Fruit fly (Drosophila melanogaster) whole organism, embryonic: ENCODE results near the gene nonA.

Experiments
- Atf-2 ChIP-seq: fragments of 200-800 bp; sonication (Bioruptor generic); optimal IDR thresholded peaks from 2 replicates; lab custom pipeline; 2016; ENCODE audit warnings: missing biosample characterization, missing genetic modification characterization
- Atf3 ChIP-seq: fragments of 200-800 bp; sonication (Bioruptor generic); optimal IDR thresholded peaks from 3 replicates; lab custom pipeline; 2016; ENCODE audit warnings: missing biosample characterization, missing genetic modification characterization
- BEAF-32 ChIP-seq: fragments of 200-800 bp; sonication (Bioruptor generic); optimal IDR thresholded peaks from 3 replicates; lab custom pipeline; 2017; ENCODE audit warnings: missing biosample characterization, missing genetic modification characterization, mild to moderate bottlenecking, moderate library complexity, missing genetic modification reagents
- CG10321 ChIP-seq: fragments of 200-800 bp; sonication (Bioruptor generic); IDR thresholded peaks from 2 replicates; pipeline ENCODE4 v1.3.6; 2022; ENCODE audit warnings: missing biosample characterization, missing genetic modification characterization
- CG10431 ChIP-seq: fragments of 200-800 bp; sonication (Bioruptor generic); optimal IDR thresholded peaks from 3 replicates; lab custom pipeline; 2018; ENCODE audit warnings: missing biosample characterization, mild to moderate bottlenecking, missing genetic modification characterization
- CG10543 ChIP-seq: fragments of 200-800 bp; sonication (Bioruptor generic); optimal IDR thresholded peaks from 3 replicates; lab custom pipeline; 2017; ENCODE audit warnings: missing biosample characterization, mild to moderate bottlenecking, missing genetic modification characterization, moderate library complexity
- CG11504 ChIP-seq: fragments of 200-800 bp; sonication (Bioruptor generic); optimal IDR thresholded peaks from 3 replicates; lab custom pipeline; 2019; ENCODE audit warnings: missing biosample characterization, mild to moderate bottlenecking, missing genetic modification characterization, moderate library complexity
- CG1233 ChIP-seq: fragments of 200-800 bp; sonication (Bioruptor generic); optimal IDR thresholded peaks from 4 replicates; lab custom pipeline; 2018; ENCODE audit warnings: missing biosample characterization, mild to moderate bottlenecking, missing genetic modification characterization
- CG13296 ChIP-seq: fragments of 200-800 bp; sonication (Bioruptor generic); optimal IDR thresholded peaks from 3 replicates; lab custom pipeline; 2018; ENCODE audit warnings: missing biosample characterization, mild to moderate bottlenecking, missing genetic modification characterization
- CG15479 ChIP-seq: fragments of 200-800 bp; sonication (Bioruptor generic); optimal IDR thresholded peaks from 3 replicates; lab custom pipeline; 2019; ENCODE audit warnings: missing biosample characterization, mild to moderate bottlenecking, missing genetic modification characterization, moderate library complexity
- CG16863 ChIP-seq: fragments of 200-800 bp; sonication (Bioruptor generic); optimal IDR thresholded peaks from 3 replicates; lab custom pipeline; 2016; ENCODE audit warnings: missing biosample characterization, missing genetic modification characterization
- CG2678 ChIP-seq: fragments of 200-800 bp; sonication (Bioruptor generic); optimal IDR thresholded peaks from 3 replicates; lab custom pipeline; 2019; ENCODE audit warnings: missing biosample characterization, mild to moderate bottlenecking, missing genetic modification characterization, moderate library complexity
- CG30020 ChIP-seq: fragments of 200-800 bp; optimal IDR thresholded peaks from 2 replicates; lab custom pipeline; 2019; ENCODE audit warnings: missing biosample characterization, mild to moderate bottlenecking, missing genetic modification characterization, moderate library complexity
- CG30403 ChIP-seq: fragments of 200-800 bp; sonication (Bioruptor generic); optimal IDR thresholded peaks from 3 replicates; lab custom pipeline; 2016; ENCODE audit warnings: missing biosample characterization, missing genetic modification characterization
- CG33557 ChIP-seq: fragments of 200-800 bp; sonication (Bioruptor generic); optimal IDR thresholded peaks from 2 replicates; lab custom pipeline; 2019; ENCODE audit warnings: missing biosample characterization, mild to moderate bottlenecking, missing genetic modification characterization, moderate library complexity
- CG4707 ChIP-seq: fragments of 200-800 bp; sonication (Bioruptor generic); optimal IDR thresholded peaks from 2 replicates; lab custom pipeline; 2018; ENCODE audit warnings: missing biosample characterization, mild to moderate bottlenecking, missing genetic modification characterization, moderate library complexity
- CG6254 ChIP-seq: fragments of 200-800 bp; sonication (Bioruptor generic); optimal IDR thresholded peaks from 3 replicates; lab custom pipeline; 2017; ENCODE audit warnings: mild to moderate bottlenecking, missing biosample characterization, missing genetic modification reagents, missing genetic modification characterization
- Dbx ChIP-seq: fragments of 200-800 bp; sonication (Bioruptor generic); IDR thresholded peaks from 3 replicates; pipeline ENCODE4 v1.3.6; 2022; ENCODE audit warnings: missing biosample characterization, missing genetic modification characterization
- Deaf1 ChIP-seq: fragments of 200-800 bp; optimal IDR thresholded peaks from 3 replicates; lab custom pipeline; 2019; ENCODE audit warnings: missing biosample characterization, mild to moderate bottlenecking, missing genetic modification characterization, moderate library complexity
- Drgx ChIP-seq: fragments of 200-800 bp; sonication (Bioruptor generic); IDR thresholded peaks from 2 replicates; pipeline ENCODE4 v1.3.6; 2022; ENCODE audit warnings: missing biosample characterization, missing genetic modification characterization
- HmgZ ChIP-seq: fragments of 200-800 bp; sonication (Bioruptor generic); optimal IDR thresholded peaks from 2 replicates; lab custom pipeline; 2018; ENCODE audit warnings: missing biosample characterization, mild to moderate bottlenecking, missing genetic modification characterization
- Hr51 ChIP-seq, 2 experiments: fragments of 200-800 bp; sonication (Bioruptor generic); optimal IDR thresholded peaks; 2 replicates in 1 of 2; 3 replicates in 1 of 2; lab custom pipeline; 2016 to 2018; ENCODE audit warnings: missing biosample characterization in 2 of 2, missing genetic modification characterization in 2 of 2, mild to moderate bottlenecking in 1 of 2, moderate library complexity in 1 of 2
- Mes4 ChIP-seq: fragments of 200-800 bp; sonication (Bioruptor generic); optimal IDR thresholded peaks from 2 replicates; lab custom pipeline; 2016; ENCODE audit warnings: missing biosample characterization, missing genetic modification characterization
- Scr ChIP-seq: fragments of 200-800 bp; sonication (Bioruptor generic); IDR thresholded peaks from 2 replicates; pipeline ENCODE4 v1.3.6; 2022; ENCODE audit warnings: missing biosample characterization, missing genetic modification characterization; ENCODE audit not compliant: partially characterized antibody
- Six4 ChIP-seq: fragments of 200-800 bp; sonication (Bioruptor generic); optimal IDR thresholded peaks from 2 replicates; lab custom pipeline; 2016; ENCODE audit warnings: missing biosample characterization, missing genetic modification characterization
- Sox100B ChIP-seq: fragments of 200-800 bp; sonication (Bioruptor generic); optimal IDR thresholded peaks from 3 replicates; lab custom pipeline; 2018; ENCODE audit warnings: missing biosample characterization, mild to moderate bottlenecking, missing genetic modification characterization
- bbx ChIP-seq: fragments of 200-800 bp; sonication (Bioruptor generic); IDR thresholded peaks from 2 replicates; pipeline ENCODE4 v1.3.6; 2022; ENCODE audit warnings: missing biosample characterization, missing genetic modification characterization; ENCODE audit not compliant: partially characterized antibody
- bsh ChIP-seq, 2 experiments: fragments of 200-800 bp; sonication (Bioruptor generic); optimal IDR thresholded peaks; 2 replicates each; lab custom pipeline; 2017 to 2018; ENCODE audit warnings: mild to moderate bottlenecking in 2 of 2, missing biosample characterization in 2 of 2, missing genetic modification characterization in 2 of 2, moderate library complexity in 1 of 2
- caup ChIP-seq: fragments of 200-800 bp; sonication (Bioruptor generic); optimal IDR thresholded peaks from 3 replicates; lab custom pipeline; 2017; ENCODE audit warnings: missing biosample characterization, mild to moderate bottlenecking, missing genetic modification characterization, moderate library complexity; ENCODE audit not compliant: severe bottlenecking
- chinmo ChIP-seq: fragments of 200-800 bp; sonication (Bioruptor generic); IDR thresholded peaks from 4 replicates; pipeline ENCODE4 v1.3.6; 2022; ENCODE audit warnings: missing biosample characterization, missing genetic modification characterization; ENCODE audit not compliant: partially characterized antibody
- chm ChIP-seq: fragments of 200-800 bp; sonication (Bioruptor generic); IDR thresholded peaks from 2 replicates; pipeline ENCODE4 v1.3.6; 2022; ENCODE audit warnings: missing biosample characterization, missing genetic modification characterization
- corto ChIP-seq: fragments of 200-800 bp; sonication (Bioruptor generic); optimal IDR thresholded peaks from 2 replicates; lab custom pipeline; 2016; ENCODE audit warnings: missing biosample characterization, mild to moderate bottlenecking, missing genetic modification characterization, moderate library complexity
- dimm ChIP-seq: fragments of 200-800 bp; sonication (Bioruptor generic); IDR thresholded peaks from 2 replicates; pipeline ENCODE4 v1.3.6; 2022; ENCODE audit warnings: missing biosample characterization, missing genetic modification characterization
- dm ChIP-seq: fragments of 200-800 bp; sonication (Bioruptor generic); optimal IDR thresholded peaks from 3 replicates; lab custom pipeline; 2016; ENCODE audit warnings: missing biosample characterization, missing genetic modification characterization
- gem ChIP-seq: fragments of 200-800 bp; sonication (Bioruptor generic); optimal IDR thresholded peaks from 2 replicates; lab custom pipeline; 2019; ENCODE audit warnings: missing biosample characterization, mild to moderate bottlenecking, missing genetic modification characterization, moderate library complexity
- lbe ChIP-seq: fragments of 200-800 bp; sonication (Bioruptor generic); optimal IDR thresholded peaks from 2 replicates; lab custom pipeline; 2016; ENCODE audit warnings: missing biosample characterization, mild to moderate bottlenecking, missing genetic modification characterization
- nom ChIP-seq: fragments of 200-800 bp; sonication (Bioruptor generic); optimal IDR thresholded peaks from 2 replicates; lab custom pipeline; 2017; ENCODE audit warnings: missing biosample characterization, missing genetic modification characterization, mild to moderate bottlenecking, moderate library complexity, missing genetic modification reagents
- onecut ChIP-seq: fragments of 200-800 bp; sonication (Bioruptor generic); IDR thresholded peaks from 2 replicates; pipeline ENCODE4 v1.3.6; 2022; ENCODE audit warnings: missing biosample characterization, missing genetic modification characterization
- pfk ChIP-seq: fragments of 200-800 bp; sonication (Bioruptor generic); optimal IDR thresholded peaks from 2 replicates; lab custom pipeline; 2018; ENCODE audit warnings: missing biosample characterization, mild to moderate bottlenecking, missing genetic modification characterization, moderate library complexity
- pzg ChIP-seq: fragments of 200-800 bp; sonication (Bioruptor generic); optimal IDR thresholded peaks from 3 replicates; lab custom pipeline; 2018; ENCODE audit warnings: missing biosample characterization, mild to moderate bottlenecking, missing genetic modification characterization, moderate library complexity
- repo ChIP-seq: fragments of 200-800 bp; sonication (Bioruptor generic); optimal IDR thresholded peaks from 2 replicates; lab custom pipeline; 2016; ENCODE audit warnings: missing biosample characterization, missing genetic modification characterization
- sd ChIP-seq: fragments of 200-800 bp; sonication (Bioruptor generic); optimal IDR thresholded peaks from 3 replicates; lab custom pipeline; 2018; ENCODE audit warnings: missing biosample characterization, mild to moderate bottlenecking, missing genetic modification characterization, moderate library complexity
- sens ChIP-seq: fragments of 200-800 bp; sonication (Bioruptor generic); peaks from one replicate; lab custom pipeline; 2016; ENCODE audit warnings: missing biosample characterization, missing genetic modification characterization
- twi ChIP-seq: fragments of 200-800 bp; optimal IDR thresholded peaks from 2 replicates; lab custom pipeline; 2019; ENCODE audit warnings: missing biosample characterization, mild to moderate bottlenecking, missing genetic modification characterization, moderate library complexity
- unpg ChIP-seq: fragments of 200-800 bp; sonication (Bioruptor generic); optimal IDR thresholded peaks from 3 replicates; lab custom pipeline; 2018; ENCODE audit warnings: missing biosample characterization, mild to moderate bottlenecking, missing genetic modification characterization, moderate library complexity
- wek ChIP-seq: fragments of 200-800 bp; sonication (Bioruptor generic); optimal IDR thresholded peaks from 3 replicates; lab custom pipeline; 2018; ENCODE audit warnings: missing biosample characterization, mild to moderate bottlenecking, missing genetic modification characterization, moderate library complexity
- zf30C ChIP-seq: fragments of 200-800 bp; sonication (Bioruptor generic); optimal IDR thresholded peaks from 3 replicates; lab custom pipeline; 2018; ENCODE audit warnings: missing biosample characterization, mild to moderate bottlenecking, missing genetic modification characterization

nonA gene

DNA sequence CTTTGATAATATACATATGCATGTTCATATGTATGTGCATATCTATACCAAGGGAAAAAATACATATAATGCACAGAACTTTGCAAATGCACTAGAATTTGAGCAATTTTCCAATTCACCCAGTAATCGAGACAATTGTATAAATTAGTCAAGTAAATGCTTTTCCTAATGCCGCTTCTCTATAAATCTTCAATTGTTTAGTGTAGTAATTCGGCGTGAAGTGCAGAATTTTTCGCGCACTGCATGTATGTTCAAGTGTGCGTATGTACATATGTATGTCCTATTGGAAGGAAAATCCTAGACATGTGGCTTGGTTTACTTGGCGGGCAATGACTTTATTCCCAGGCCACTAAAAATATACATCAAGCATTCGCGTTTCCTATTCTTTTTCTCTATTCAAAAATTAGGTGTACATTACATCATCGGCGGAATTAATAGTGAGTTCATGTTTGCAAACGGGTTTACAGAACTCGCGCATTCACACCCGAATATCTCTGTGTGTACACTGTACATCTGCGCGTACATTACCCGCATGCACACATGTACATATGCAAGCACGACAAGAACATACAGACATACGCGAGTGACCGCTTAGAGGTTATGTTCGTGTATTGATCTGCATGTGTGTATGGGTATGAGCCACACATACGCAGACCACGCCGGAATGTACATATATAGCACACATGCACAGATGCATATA, 42.4 kb upstream of the nonA start (continued):
- TF ChIP-seq CG13296 (peak; percentile 15), twi (peak; percentile 78), CG10543 (GFP tag; lab: Kevin White, UChicago) (peak; percentile 65), nom (GFP tag; lab: Kevin White, UChicago) (peak; percentile 19), Scr (GFP tag; lab: Robert Waterston, UW) (0 out of 2 replicates have a peak, but pooled peaks have one; percentile 8), repo (no peak), CG4707 (no peak), Deaf1 (tag; lab: Kevin White, UChicago) (peak; percentile 39), Six4 (GFP tag; lab: Kevin White, UChicago) (no peak), HmgZ (tag; lab: Kevin White, UChicago) (peak; percentile 34), chinmo (GFP tag; lab: Robert Waterston, UW) (peak; percentile 99), chm (peak; percentile 74), BEAF-32 (GFP tag; lab: Kevin White, UChicago) (no peak), wek (GFP tag; lab: Kevin White, UChicago) (peak; percentile 44), CG16863 (GFP tag; lab: Kevin White, UChicago) (no peak), CG15479 (GFP tag; lab: Kevin White, UChicago) (peak; percentile 88), CG2678 (tag; lab: Kevin White, UChicago) (no peak), Dbx (GFP tag; lab: Robert Waterston, UW) (peak; percentile 21; the same call in 1 of the 3 replicates), bbx (0 out of 2 replicates have a peak, but pooled peaks have one; percentile 28), CG10321 (GFP tag; lab: Robert Waterston, UW) (no peak), Sox100B (GFP tag; lab: Kevin White, UChicago) (no peak), pzg (GFP tag; lab: Kevin White, UChicago) (peak; percentile 28), Drgx (GFP tag; lab: Robert Waterston, UW) (peak; percentile 73), dm (GFP tag; lab: Kevin White, UChicago) (peak; percentile 71), zf30C (GFP tag; lab: Kevin White, UChicago) (peak; percentile 68), unpg (no peak), CG11504 (no peak), corto (peak; percentile 38), CG30403 (GFP tag; lab: Kevin White, UChicago) (peak; percentile 1), sd (tag; lab: Kevin White, UChicago) (peak; percentile 96), Atf-2 (no peak), CG6254 (GFP tag; lab: Kevin White, UChicago) (no peak), Atf3 (GFP tag; lab: Kevin White, UChicago) (no peak), lbe (GFP tag; lab: Kevin White, UChicago) (peak; percentile 28), bsh (GFP tag; optimal IDR thresholded peaks at IDR 0.05; lab: Kevin White, UChicago) (peak in 1 of 2 experiments; percentile 41), CG10431 (GFP tag; lab: Kevin White, UChicago) (no peak), sens (peak; percentile 69), CG33557 (peak; percentile 4), pfk (GFP tag; lab: Kevin White, UChicago) (peak; percentile 74), gem (tag; lab: Kevin White, UChicago) (peak; percentile 15), Hr51 (GFP tag; optimal IDR thresholded peaks at IDR 0.05; lab: Kevin White, UChicago) (no peak), onecut (GFP tag; lab: Robert Waterston, UW) (peak; percentile 78), dimm (GFP tag; lab: Robert Waterston, UW) (no peak), caup (no peak), Mes4 (peak; percentile 17), CG1233 (GFP tag; lab: Kevin White, UChicago) (peak; percentile 7), CG30020 (tag; lab: Kevin White, UChicago) (peak; percentile 79)
